Fruit fly (Drosophila melanogaster) whole organism, embryonic: Measurements from ENCODE around the gene Mdh2.

Source experiments
- Adf1 ChIP-seq: fragments of 200-800 bp; sonication (Bioruptor generic); IDR thresholded peaks from 2 replicates; pipeline ENCODE4 v1.3.6; 2022; ENCODE audit warnings: missing biosample characterization, missing genetic modification characterization
- Awh ChIP-seq: fragments of 200-800 bp; sonication (Bioruptor generic); IDR thresholded peaks from 2 replicates; pipeline ENCODE4, ENCODE4 v1.3.6; 2022; ENCODE audit warnings: missing biosample characterization, missing genetic modification characterization
- CG10321 ChIP-seq: fragments of 200-800 bp; sonication (Bioruptor generic); IDR thresholded peaks from 2 replicates; pipeline ENCODE4 v1.3.6; 2022; ENCODE audit warnings: missing biosample characterization, missing genetic modification characterization
- CG10654 ChIP-seq: fragments of 200-800 bp; sonication (Bioruptor generic); optimal IDR thresholded peaks from 2 replicates; lab custom pipeline; 2016; ENCODE audit warnings: missing biosample characterization, missing genetic modification characterization
- CG10959 ChIP-seq: fragments of 200-800 bp; sonication (Bioruptor generic); IDR thresholded peaks from 2 replicates; pipeline ENCODE4 v1.3.6; 2022; ENCODE audit warnings: missing biosample characterization, missing genetic modification characterization
- CG10979 ChIP-seq: fragments of 200-800 bp; sonication (Bioruptor generic); optimal IDR thresholded peaks from 2 replicates; lab custom pipeline; 2018; ENCODE audit warnings: missing biosample characterization, mild to moderate bottlenecking, missing genetic modification characterization, moderate library complexity
- CG12104 ChIP-seq: fragments of 200-800 bp; sonication (Bioruptor generic); optimal IDR thresholded peaks from 3 replicates; lab custom pipeline; 2016; ENCODE audit warnings: missing biosample characterization, missing genetic modification characterization
- CG12769 ChIP-seq: fragments of 200-800 bp; sonication (Bioruptor generic); optimal IDR thresholded peaks from 2 replicates; lab custom pipeline; 2019; ENCODE audit warnings: missing biosample characterization, mild to moderate bottlenecking, missing genetic modification characterization, moderate library complexity
- CG13287 ChIP-seq: fragments of 200-800 bp; sonication (Bioruptor generic); IDR thresholded peaks from 2 replicates; pipeline ENCODE4 v1.3.6; 2022; ENCODE audit warnings: missing biosample characterization, missing genetic modification characterization; ENCODE audit not compliant: partially characterized antibody
- CG14860 ChIP-seq: fragments of 200-800 bp; sonication (Bioruptor generic); IDR thresholded peaks from 3 replicates; pipeline ENCODE4 v1.3.6; 2022; ENCODE audit warnings: missing biosample characterization, missing genetic modification characterization; ENCODE audit not compliant: partially characterized antibody
- CG15514 ChIP-seq: fragments of 200-800 bp; sonication (Bioruptor generic); optimal IDR thresholded peaks from 3 replicates; lab custom pipeline; 2017; ENCODE audit warnings: missing biosample characterization, missing genetic modification characterization, mild to moderate bottlenecking, moderate library complexity, missing genetic modification reagents
- CG16779 ChIP-seq: fragments of 200-800 bp; sonication (Bioruptor generic); IDR thresholded peaks from 2 replicates; pipeline ENCODE4 v1.3.6; 2022; ENCODE audit warnings: missing biosample characterization, missing genetic modification characterization
- CG16815 ChIP-seq: fragments of 200-800 bp; sonication (Bioruptor generic); optimal IDR thresholded peaks from 3 replicates; lab custom pipeline; 2017; ENCODE audit warnings: missing biosample characterization, mild to moderate bottlenecking, missing genetic modification characterization
- CG17385 ChIP-seq: fragments of 200-800 bp; sonication (Bioruptor generic); optimal IDR thresholded peaks from 3 replicates; lab custom pipeline; 2018; ENCODE audit warnings: missing biosample characterization, mild to moderate bottlenecking, missing genetic modification characterization
- CG17568 ChIP-seq: fragments of 200-800 bp; sonication (Bioruptor generic); optimal IDR thresholded peaks from 2 replicates; lab custom pipeline; 2018; ENCODE audit warnings: missing biosample characterization, mild to moderate bottlenecking, missing genetic modification characterization, moderate library complexity
- CG17829 ChIP-seq: fragments of 200-800 bp; optimal IDR thresholded peaks from 2 replicates; lab custom pipeline; 2019; ENCODE audit warnings: missing biosample characterization, mild to moderate bottlenecking, missing genetic modification characterization, moderate library complexity
- CG2712 ChIP-seq: fragments of 200-800 bp; optimal IDR thresholded peaks from 3 replicates; lab custom pipeline; 2019; ENCODE audit warnings: missing biosample characterization, mild to moderate bottlenecking, missing genetic modification characterization, moderate library complexity
- CG32532 ChIP-seq: fragments of 200-800 bp; sonication (Bioruptor generic); IDR thresholded peaks from 2 replicates; pipeline ENCODE4 v1.3.6; 2022; ENCODE audit warnings: missing biosample characterization, missing genetic modification characterization
- CG43689 ChIP-seq: fragments of 200-800 bp; sonication (Bioruptor generic); IDR thresholded peaks from 2 replicates; pipeline ENCODE4 v1.3.6; 2022; ENCODE audit warnings: missing biosample characterization, missing genetic modification characterization
- CG7556 ChIP-seq: fragments of 200-800 bp; sonication (Bioruptor generic); optimal IDR thresholded peaks from 2 replicates; lab custom pipeline; 2017; ENCODE audit warnings: missing biosample characterization, mild to moderate bottlenecking, missing genetic modification characterization
- CG8388 ChIP-seq: fragments of 200-800 bp; sonication (Bioruptor generic); optimal IDR thresholded peaks from 2 replicates; lab custom pipeline; 2019; ENCODE audit warnings: missing biosample characterization, mild to moderate bottlenecking, missing genetic modification characterization, moderate library complexity
- CHES-1-like ChIP-seq: fragments of 200-800 bp; sonication (Bioruptor generic); optimal IDR thresholded peaks from 2 replicates; lab custom pipeline; 2016; ENCODE audit warnings: missing biosample characterization, missing genetic modification characterization
- Dad ChIP-seq: fragments of 200-800 bp; sonication (Bioruptor generic); optimal IDR thresholded peaks from 3 replicates; lab custom pipeline; 2016; ENCODE audit warnings: missing biosample characterization, missing genetic modification characterization
- Doc2 ChIP-seq: fragments of 200-800 bp; sonication (Bioruptor generic); IDR thresholded peaks from 2 replicates; pipeline ENCODE4 v1.3.6; 2022; ENCODE audit warnings: missing biosample characterization, missing genetic modification characterization
- Fer1 ChIP-seq: fragments of 200-800 bp; sonication (Bioruptor generic); optimal IDR thresholded peaks from 2 replicates; lab custom pipeline; 2017; ENCODE audit warnings: missing biosample characterization, mild to moderate bottlenecking, missing genetic modification characterization
- Hr51 ChIP-seq, 2 experiments: fragments of 200-800 bp; sonication (Bioruptor generic); optimal IDR thresholded peaks; 2 replicates in 1 of 2; 3 replicates in 1 of 2; lab custom pipeline; 2016 to 2018; ENCODE audit warnings: missing biosample characterization in 2 of 2, missing genetic modification characterization in 2 of 2, mild to moderate bottlenecking in 1 of 2, moderate library complexity in 1 of 2
- Hsf ChIP-seq: fragments of 200-800 bp; sonication (Bioruptor generic); optimal IDR thresholded peaks from 3 replicates; lab custom pipeline; 2016; ENCODE audit warnings: missing biosample characterization, missing genetic modification characterization
- Kr ChIP-seq: fragments of 200-800 bp; sonication (Bioruptor generic); optimal IDR thresholded peaks from 2 replicates; lab custom pipeline; 2017; ENCODE audit warnings: missing biosample characterization, mild to moderate bottlenecking, missing genetic modification characterization
- Mes4 ChIP-seq: fragments of 200-800 bp; sonication (Bioruptor generic); optimal IDR thresholded peaks from 2 replicates; lab custom pipeline; 2016; ENCODE audit warnings: missing biosample characterization, missing genetic modification characterization
- NC2β ChIP-seq: fragments of 200-800 bp; sonication (Bioruptor generic); optimal IDR thresholded peaks from 2 replicates; lab custom pipeline; 2016; ENCODE audit warnings: missing biosample characterization, missing genetic modification characterization
- NfI ChIP-seq: fragments of 200-800 bp; sonication (Bioruptor generic); optimal IDR thresholded peaks from 3 replicates; lab custom pipeline; 2018; ENCODE audit warnings: missing biosample characterization, mild to moderate bottlenecking, missing genetic modification characterization, moderate library complexity
- Side ChIP-seq: fragments of 200-800 bp; sonication (Bioruptor generic); optimal IDR thresholded peaks from 2 replicates; lab custom pipeline; 2016; ENCODE audit warnings: missing biosample characterization, missing genetic modification characterization
- Vsx1 ChIP-seq: fragments of 200-800 bp; sonication (Bioruptor generic); optimal IDR thresholded peaks from 2 replicates; lab custom pipeline; 2017; ENCODE audit warnings: missing biosample characterization, mild to moderate bottlenecking, missing genetic modification characterization, missing genetic modification reagents
- abd-A ChIP-seq: fragments of 200-800 bp; sonication (Bioruptor generic); optimal IDR thresholded peaks from 3 replicates; lab custom pipeline; 2019; ENCODE audit warnings: missing biosample characterization, mild to moderate bottlenecking, missing genetic modification characterization, moderate library complexity
- ara ChIP-seq: fragments of 200-800 bp; sonication (Bioruptor generic); IDR thresholded peaks from 2 replicates; pipeline ENCODE4 v1.3.6; 2022; ENCODE audit warnings: missing biosample characterization, missing genetic modification characterization
- chn ChIP-seq: fragments of 200-800 bp; sonication (Bioruptor generic); optimal IDR thresholded peaks from 2 replicates; lab custom pipeline; 2016; ENCODE audit warnings: missing biosample characterization, missing genetic modification characterization
- dysf ChIP-seq: fragments of 200-800 bp; sonication (Bioruptor generic); IDR thresholded peaks from 3 replicates; pipeline ENCODE4 v1.3.6; 2022; ENCODE audit warnings: missing biosample characterization, missing genetic modification characterization
- exex ChIP-seq: fragments of 200-800 bp; sonication (Bioruptor generic); optimal IDR thresholded peaks from 4 replicates; lab custom pipeline; 2018; ENCODE audit warnings: missing biosample characterization, mild to moderate bottlenecking, missing genetic modification characterization, moderate library complexity
- fd96Cb ChIP-seq: fragments of 200-800 bp; sonication (Bioruptor generic); optimal IDR thresholded peaks from 2 replicates; lab custom pipeline; 2018; ENCODE audit warnings: missing biosample characterization, mild to moderate bottlenecking, missing genetic modification characterization, moderate library complexity
- gsb ChIP-seq: fragments of 200-800 bp; sonication (Bioruptor generic); IDR thresholded peaks from 2 replicates; pipeline ENCODE4 v1.3.6; 2022; ENCODE audit warnings: missing biosample characterization, missing genetic modification characterization
- lmd ChIP-seq: fragments of 200-800 bp; sonication (Bioruptor generic); IDR thresholded peaks from 2 replicates; pipeline ENCODE4 v1.3.6; 2022; ENCODE audit warnings: missing biosample characterization, missing genetic modification characterization
- mld ChIP-seq: fragments of 200-800 bp; sonication (Bioruptor generic); IDR thresholded peaks from 3 replicates; pipeline ENCODE4 v1.3.6; 2022; ENCODE audit warnings: missing biosample characterization, missing genetic modification characterization; ENCODE audit not compliant: partially characterized antibody
- oc ChIP-seq: fragments of 200-800 bp; sonication (Bioruptor generic); optimal IDR thresholded peaks from 2 replicates; lab custom pipeline; 2018; ENCODE audit warnings: missing biosample characterization, mild to moderate bottlenecking, missing genetic modification characterization, moderate library complexity
- otp ChIP-seq: fragments of 200-800 bp; sonication (Bioruptor generic); IDR thresholded peaks from 3 replicates; pipeline ENCODE4, ENCODE4 v1.3.6; 2022; ENCODE audit warnings: missing biosample characterization, missing genetic modification characterization
- repo ChIP-seq: fragments of 200-800 bp; sonication (Bioruptor generic); optimal IDR thresholded peaks from 2 replicates; lab custom pipeline; 2016; ENCODE audit warnings: missing biosample characterization, missing genetic modification characterization
- schlank ChIP-seq: fragments of 200-800 bp; sonication (Bioruptor generic); optimal IDR thresholded peaks from 2 replicates; lab custom pipeline; 2018; ENCODE audit warnings: missing biosample characterization, mild to moderate bottlenecking, missing genetic modification characterization
- sna ChIP-seq: fragments of 200-800 bp; sonication (Bioruptor generic); IDR thresholded peaks from 2 replicates; pipeline ENCODE4 v1.3.6; 2022; ENCODE audit warnings: missing biosample characterization, missing genetic modification characterization; ENCODE audit not compliant: partially characterized antibody
- sug ChIP-seq: fragments of 200-800 bp; optimal IDR thresholded peaks from 2 replicates; lab custom pipeline; 2019; ENCODE audit warnings: missing biosample characterization, mild to moderate bottlenecking, missing genetic modification characterization, moderate library complexity
- tna ChIP-seq: fragments of 200-800 bp; sonication (Bioruptor generic); IDR thresholded peaks from 2 replicates; pipeline ENCODE4 v1.3.6; 2022; ENCODE audit warnings: missing biosample characterization, missing genetic modification characterization; ENCODE audit not compliant: partially characterized antibody
- wdn ChIP-seq: fragments of 200-800 bp; sonication (Bioruptor generic); IDR thresholded peaks from 2 replicates; pipeline ENCODE4 v1.3.6; 2022; ENCODE audit warnings: missing biosample characterization, missing genetic modification characterization
- yki ChIP-seq: fragments of >200 bp; optimal IDR thresholded peaks from 3 replicates; lab custom pipeline; 2018

The Mdh2 gene

dm6 chr3R:18185385-18185784, 40.8 kb upstream of the Mdh2 start, which contains the start of the genes Arp5 and CG7208 (continued):
- no peak for TF ChIP-seq exex
- peak; percentile 53 for TF ChIP-seq CG10979 (tag; lab: Kevin White, UChicago)
- peak in 1 of 2 experiments; percentile 44 for TF ChIP-seq Hr51 (GFP tag; optimal IDR thresholded peaks at IDR 0.05; lab: Kevin White, UChicago)
- TF ChIP-seq CG13287, result peak; percentile 59
- TF ChIP-seq repo (GFP tag; lab: Kevin White, UChicago), result no peak
- no peak for TF ChIP-seq mld
- TF ChIP-seq Awh (GFP tag; lab: Robert Waterston, UW), result no peak
- no peak for TF ChIP-seq otp (GFP tag; lab: Robert Waterston, UW)
- TF ChIP-seq ara (GFP tag; lab: Robert Waterston, UW), result 0 out of 2 replicates have a peak, but pooled peaks have one; percentile 31
- no peak for TF ChIP-seq CG10959 (GFP tag; lab: Robert Waterston, UW)
- TF ChIP-seq CG12769 (tag; lab: Kevin White, UChicago), result no peak
- TF ChIP-seq CG17829 (tag; lab: Kevin White, UChicago), result peak; percentile 51
- TF ChIP-seq Side (GFP tag; lab: Kevin White, UChicago), result peak; percentile 38
- no peak for TF ChIP-seq abd-A (tag; lab: Kevin White, UChicago)
- TF ChIP-seq Fer1 (GFP tag; lab: Kevin White, UChicago), result peak; percentile 70
- TF ChIP-seq CG16815 (GFP tag; lab: Kevin White, UChicago), result peak; percentile 55
- peak; percentile 62 for TF ChIP-seq fd96Cb (tag; lab: Kevin White, UChicago)
- TF ChIP-seq Adf1 (GFP tag; lab: Robert Waterston, UW), result peak; percentile 39
- peak; percentile 60 for TF ChIP-seq CG7556 (GFP tag; lab: Kevin White, UChicago)
- TF ChIP-seq dysf (GFP tag; lab: Robert Waterston, UW), result peak; percentile 70
- peak; percentile 36 for TF ChIP-seq Dad (GFP tag; lab: Kevin White, UChicago)
- TF ChIP-seq sna, result peak; percentile 64; the same call in 1 of the 2 replicates
- no peak for TF ChIP-seq CG43689
- no peak for TF ChIP-seq oc (tag; lab: Kevin White, UChicago)
- TF ChIP-seq NC2β (GFP tag; lab: Kevin White, UChicago), result peak; percentile 1
- 0 out of 2 replicates have a peak, but pooled peaks have one; percentile 8 for TF ChIP-seq gsb (GFP tag; lab: Robert Waterston, UW)
- peak; percentile 66 for TF ChIP-seq CHES-1-like (GFP tag; lab: Kevin White, UChicago)
- peak; percentile 71 for TF ChIP-seq NfI (GFP tag; lab: Kevin White, UChicago)
- TF ChIP-seq yki, result no peak
- TF ChIP-seq tna, result no peak
- TF ChIP-seq Hsf (GFP tag; lab: Kevin White, UChicago), result peak; percentile 76
- TF ChIP-seq CG10654 (GFP tag; lab: Kevin White, UChicago), result peak; percentile 60
- no peak for TF ChIP-seq CG10321 (GFP tag; lab: Robert Waterston, UW)
- TF ChIP-seq CG17568 (GFP tag; lab: Kevin White, UChicago), result no peak
- TF ChIP-seq CG8388 (GFP tag; lab: Kevin White, UChicago), result peak; percentile 52
- peak; percentile 63 for TF ChIP-seq CG17385 (GFP tag; lab: Kevin White, UChicago)
- TF ChIP-seq lmd (GFP tag; lab: Robert Waterston, UW), result peak; percentile 61; the same call in 1 of the 2 replicates
- TF ChIP-seq sug, result peak; percentile 76
- TF ChIP-seq Mes4 (GFP tag; lab: Kevin White, UChicago), result peak; percentile 11
- TF ChIP-seq CG15514 (GFP tag; lab: Kevin White, UChicago), result peak; percentile 98
- no peak for TF ChIP-seq Doc2 (GFP tag; lab: Robert Waterston, UW)
- peak; percentile 68 for TF ChIP-seq CG2712
- no peak for TF ChIP-seq schlank (tag; lab: Kevin White, UChicago)
- TF ChIP-seq CG12104 (GFP tag; lab: Kevin White, UChicago), result peak; percentile 61
- TF ChIP-seq Kr, result no peak
- peak; percentile 39; the same call in 1 of the 2 replicates for TF ChIP-seq wdn (GFP tag; lab: Robert Waterston, UW)
- TF ChIP-seq CG14860 (GFP tag; lab: Robert Waterston, UW), result no peak
- peak; percentile 56 for TF ChIP-seq chn (GFP tag; lab: Kevin White, UChicago)
- no peak for TF ChIP-seq Vsx1
- TF ChIP-seq CG32532, result peak; percentile 63
- TF ChIP-seq CG16779 (GFP tag; lab: Robert Waterston, UW), result no peak
